Worm (Caenorhabditis elegans) whole organism, L3 larva: ENCODE data around the gene F36D4.1.

Experiments
- R02D3.7 ChIP-seq: fragments of 150-350 bp; optimal IDR thresholded peaks from 2 replicates; lab custom pipeline; 2014; ENCODE audit warnings: missing biosample characterization, missing genetic modification characterization
- ZK546.5 ChIP-seq: sonication (generic microtip); optimal IDR thresholded peaks from 2 replicates; lab custom pipeline; 2017; ENCODE audit warnings: missing biosample characterization, missing genetic modification characterization
- aly-2 ChIP-seq: fragments of 150-350 bp; optimal IDR thresholded peaks from 2 replicates; lab custom pipeline; 2014; ENCODE audit warnings: missing biosample characterization, missing genetic modification characterization
- egl-27 ChIP-seq: sonication (generic microtip); optimal IDR thresholded peaks from 4 replicates; lab custom pipeline; 2017; ENCODE audit warnings: missing biosample characterization, missing genetic modification reagents, missing genetic modification characterization
- fkh-10 ChIP-seq: sonication (generic microtip); optimal IDR thresholded peaks from 2 replicates; lab custom pipeline; 2017; ENCODE audit warnings: missing biosample characterization, missing genetic modification reagents, missing genetic modification characterization
- jun-1 ChIP-seq: fragments of 150-350 bp; optimal IDR thresholded peaks from 2 replicates; lab custom pipeline; 2014; ENCODE audit warnings: missing biosample characterization, missing genetic modification reagents, missing genetic modification characterization
- lin-15B ChIP-seq: fragments of 150-350 bp; optimal IDR thresholded peaks from 2 replicates; lab custom pipeline; 2014; ENCODE audit warnings: missing biosample characterization, missing genetic modification characterization
- mdl-1 ChIP-seq: fragments of 150-350 bp; optimal IDR thresholded peaks from 2 replicates; lab custom pipeline; 2014; ENCODE audit warnings: missing biosample characterization, missing genetic modification characterization
- nhr-11 ChIP-seq: fragments of 150-350 bp; optimal IDR thresholded peaks from 2 replicates; lab custom pipeline; 2014; ENCODE audit warnings: missing biosample characterization, missing genetic modification characterization
- nhr-77 ChIP-seq: fragments of 150-350 bp; optimal IDR thresholded peaks from 2 replicates; lab custom pipeline; 2014; ENCODE audit warnings: missing biosample characterization, missing genetic modification characterization
- snpc-4 ChIP-seq: fragments of 150-350 bp; optimal IDR thresholded peaks from 2 replicates; lab custom pipeline; 2014; ENCODE audit warnings: missing biosample characterization, missing genetic modification characterization
- unc-39 ChIP-seq: sonication (generic microtip); optimal IDR thresholded peaks from 4 replicates; lab custom pipeline; 2017; ENCODE audit warnings: missing biosample characterization, missing genetic modification characterization
- unc-62 ChIP-seq: fragments of 150-350 bp; sonication (generic microtip); optimal IDR thresholded peaks from 4 replicates; lab custom pipeline; 2014; ENCODE audit warnings: missing biosample characterization, missing genetic modification reagents, missing genetic modification characterization
- ztf-11 ChIP-seq: fragments of 150-350 bp; optimal IDR thresholded peaks from 2 replicates; lab custom pipeline; 2014; ENCODE audit warnings: missing biosample characterization, missing genetic modification characterization

ce11 chrV:9457535-9457934, 40.8 kb downstream of the F36D4.1 start:
- TF ChIP-seq lin-15B (tag; lab: Kevin White, UChicago) (no peak), unc-39 (tag; lab: Kevin White, UChicago) (no peak), aly-2 (no peak), nhr-11 (no peak), ZK546.5 (no peak), snpc-4 (no peak), ztf-11 (tag; lab: Kevin White, UChicago) (no peak), jun-1 (tag; lab: Kevin White, UChicago) (no peak), mdl-1 (tag; lab: Kevin White, UChicago) (no peak), fkh-10 (GFP tag; lab: Kevin White, UChicago) (no peak), R02D3.7 (no peak), nhr-77 (tag; lab: Kevin White, UChicago) (no peak), egl-27 (no peak), unc-62 (no peak)
